Worm (Caenorhabditis elegans) whole organism, L4 larva: Measurements from ENCODE around the gene ZK154.1.

ENCODE experiments used
- F26F4.8 ChIP-seq: fragments of 200-800 bp; sonication (Bioruptor generic); conservative IDR thresholded peaks from 2 replicates; pipeline ENCODE4 v1.3.6; 2022; ENCODE audit warnings: missing genetic modification characterization, missing compliant biosample characterization
- F49E8.2 ChIP-seq: sonication (generic microtip); optimal IDR thresholded peaks from 2 replicates; lab custom pipeline; 2016; ENCODE audit warnings: missing compliant biosample characterization, mild to moderate bottlenecking, missing genetic modification characterization, borderline replicate concordance
- Y5F2A.4 ChIP-seq: fragments of 200-800 bp; sonication (Bioruptor generic); optimal IDR thresholded peaks from 2 replicates; lab custom pipeline; 2018; ENCODE audit warnings: mild to moderate bottlenecking, missing genetic modification characterization, missing compliant biosample characterization
- Y75B8A.6 ChIP-seq: fragments of 200-800 bp; sonication (Bioruptor generic); IDR thresholded peaks from 2 replicates; pipeline ENCODE4 v1.3.6; 2022; ENCODE audit warnings: missing genetic modification reagents, missing genetic modification characterization, missing compliant biosample characterization
- ZK337.2 ChIP-seq: fragments of 200-800 bp; sonication (Bioruptor generic); IDR thresholded peaks from 2 replicates; pipeline ENCODE4 v1.3.6; 2022; ENCODE audit warnings: missing genetic modification reagents, missing genetic modification characterization, missing compliant biosample characterization
- aha-1 ChIP-seq: fragments of 150-350 bp; peaks from one replicate; lab custom pipeline; 2014; ENCODE audit warnings: missing biosample characterization, missing genetic modification characterization
- aly-2 ChIP-seq: sonication (generic microtip); optimal IDR thresholded peaks from 2 replicates; lab custom pipeline; 2018; ENCODE audit warnings: missing biosample characterization, missing genetic modification characterization
- attf-4 ChIP-seq: sonication (generic microtip); optimal IDR thresholded peaks from 3 replicates; lab custom pipeline; 2017; ENCODE audit warnings: missing biosample characterization, missing genetic modification characterization
- ceh-62 ChIP-seq: sonication (generic microtip); optimal IDR thresholded peaks from 2 replicates; lab custom pipeline; 2017; ENCODE audit warnings: missing biosample characterization, missing genetic modification characterization
- ceh-82 ChIP-seq: sonication (generic microtip); optimal IDR thresholded peaks from 2 replicates; lab custom pipeline; 2017; ENCODE audit warnings: missing biosample characterization, missing genetic modification characterization
- ces-1 ChIP-seq: fragments of 150-350 bp; sonication (generic microtip); optimal IDR thresholded peaks from 4 replicates; lab custom pipeline; 2014; ENCODE audit warnings: missing biosample characterization, missing genetic modification reagents, missing genetic modification characterization
- daf-12 ChIP-seq: fragments of 150-350 bp; optimal IDR thresholded peaks from 2 replicates; lab custom pipeline; 2014; ENCODE audit warnings: missing biosample characterization, missing genetic modification reagents, missing genetic modification characterization
- daf-16 ChIP-seq, 3 experiments: sonication (generic microtip); optimal IDR thresholded peaks; 2 replicates each; lab custom pipeline; 2016 to 2017; ENCODE audit warnings: missing genetic modification characterization in 3 of 3, missing genetic modification reagents in 3 of 3, mild to moderate bottlenecking in 2 of 3, missing compliant biosample characterization in 2 of 3, missing biosample characterization in 1 of 3, moderate library complexity in 1 of 3
- dmd-8 ChIP-seq: fragments of 200-800 bp; sonication (Bioruptor generic); IDR thresholded peaks from 2 replicates; pipeline ENCODE4 v1.3.6; 2022; ENCODE audit warnings: missing genetic modification characterization, missing compliant biosample characterization
- duxl-1 ChIP-seq: sonication (generic microtip); optimal IDR thresholded peaks from 2 replicates; lab custom pipeline; 2016; ENCODE audit warnings: mild to moderate bottlenecking, missing genetic modification characterization, moderate library complexity, missing compliant biosample characterization; ENCODE audit not compliant: poor library complexity
- dve-1 ChIP-seq: sonication (generic microtip); optimal IDR thresholded peaks from 2 replicates; lab custom pipeline; 2017; ENCODE audit warnings: antibody characterized with exemption, mild to moderate bottlenecking, missing genetic modification characterization, missing compliant biosample characterization; ENCODE audit not compliant: insufficient read depth
- egl-27 ChIP-seq: sonication (generic microtip); optimal IDR thresholded peaks from 3 replicates; lab custom pipeline; 2017; ENCODE audit warnings: missing biosample characterization, missing genetic modification reagents, missing genetic modification characterization
- hif-1 ChIP-seq, 2 experiments: sonication (generic microtip); optimal IDR thresholded peaks; 2 replicates each; lab custom pipeline; 2016 to 2017; ENCODE audit warnings: missing compliant biosample characterization in 2 of 2, missing genetic modification characterization in 2 of 2, missing genetic modification reagents in 2 of 2, missing genotype in 2 of 2, mild to moderate bottlenecking in 1 of 2
- hlh-11 ChIP-seq: fragments of 200-800 bp; sonication (Bioruptor generic); optimal IDR thresholded peaks from 2 replicates; lab custom pipeline; 2018; ENCODE audit warnings: mild to moderate bottlenecking, missing genetic modification characterization, missing compliant biosample characterization
- hmg-1.1 ChIP-seq: fragments of 200-800 bp; sonication (Bioruptor generic); IDR thresholded peaks from 2 replicates; pipeline ENCODE4 v1.3.6; 2022; ENCODE audit warnings: missing genetic modification reagents, missing genetic modification characterization, missing compliant biosample characterization
- jun-1 ChIP-seq: fragments of 150-350 bp; optimal IDR thresholded peaks from 2 replicates; lab custom pipeline; 2014; ENCODE audit warnings: missing biosample characterization, missing genetic modification reagents, missing genetic modification characterization
- lin-1 ChIP-seq: fragments of 200-800 bp; sonication (Bioruptor generic); IDR thresholded peaks from 2 replicates; pipeline ENCODE4 v1.3.6; 2022; ENCODE audit warnings: missing genetic modification reagents, missing genetic modification characterization, missing compliant biosample characterization
- lin-29 ChIP-seq: fragments of 200-800 bp; sonication (Bioruptor generic); IDR thresholded peaks from 2 replicates; pipeline ENCODE4 v1.3.6; 2022; ENCODE audit warnings: missing genetic modification reagents, missing genetic modification characterization, missing compliant biosample characterization
- lin-38 ChIP-seq: fragments of 200-800 bp; sonication (Bioruptor generic); IDR thresholded peaks from 2 replicates; pipeline ENCODE4 v1.3.6; 2022; ENCODE audit warnings: missing genetic modification reagents, missing genetic modification characterization, missing compliant biosample characterization
- lin-39 ChIP-seq: fragments of 150-350 bp; optimal IDR thresholded peaks from 2 replicates; lab custom pipeline; 2014; ENCODE audit warnings: missing biosample characterization, missing genetic modification reagents, missing genetic modification characterization
- mdl-1 ChIP-seq, 2 experiments: fragments of 150-350 bp in 1 of 2; sonication (generic microtip) in 1 of 2; optimal IDR thresholded peaks; 2 replicates each; lab custom pipeline; 2014 to 2017; ENCODE audit warnings: missing biosample characterization in 2 of 2, missing genetic modification characterization in 2 of 2
- mep-1 ChIP-seq: fragments of 150-350 bp; sonication (generic microtip); optimal IDR thresholded peaks from 3 replicates; lab custom pipeline; 2014; ENCODE audit warnings: missing biosample characterization, missing genetic modification characterization
- nhr-237 ChIP-seq: sonication (generic microtip); optimal IDR thresholded peaks from 2 replicates; lab custom pipeline; 2017; ENCODE audit warnings: missing biosample characterization, missing genetic modification characterization
- nhr-25 ChIP-seq: sonication (generic microtip); optimal IDR thresholded peaks from 2 replicates; lab custom pipeline; 2017; ENCODE audit warnings: missing genetic modification characterization, mild to moderate bottlenecking, missing compliant biosample characterization, antibody characterized with exemption, moderate library complexity, borderline replicate concordance; ENCODE audit not compliant: insufficient read depth
- nhr-28 ChIP-seq: fragments of 150-350 bp; optimal IDR thresholded peaks from 2 replicates; lab custom pipeline; 2014; ENCODE audit warnings: missing biosample characterization, missing genetic modification characterization
- nhr-41 ChIP-seq: fragments of 200-800 bp; sonication (Bioruptor generic); IDR thresholded peaks from 2 replicates; pipeline ENCODE4 v1.3.6; 2022; ENCODE audit warnings: missing genetic modification reagents, missing genetic modification characterization, missing compliant biosample characterization
- nhr-42 ChIP-seq: fragments of 200-800 bp; sonication (Bioruptor generic); IDR thresholded peaks from 2 replicates; pipeline ENCODE4 v1.3.6; 2022; ENCODE audit warnings: missing genetic modification characterization, missing compliant biosample characterization
- nhr-77 ChIP-seq: fragments of 150-350 bp; optimal IDR thresholded peaks from 2 replicates; lab custom pipeline; 2014; ENCODE audit warnings: missing biosample characterization, missing genetic modification characterization
- pha-4 ChIP-seq, 2 experiments: fragments of 150-350 bp in 1 of 2; fragments of 200-800 bp in 1 of 2; sonication (Bioruptor generic) in 1 of 2; IDR thresholded peaks in 1 of 2; optimal IDR thresholded peaks in 1 of 2; 2 replicates each; pipeline versions ENCODE4 v1.3.6 to Lab custom; 2014 to 2022; ENCODE audit warnings: missing genetic modification characterization in 2 of 2, missing genetic modification reagents in 2 of 2, missing biosample characterization in 1 of 2, missing compliant biosample characterization in 1 of 2
- php-3 ChIP-seq: fragments of 200-800 bp; sonication (Bioruptor generic); IDR thresholded peaks from 2 replicates; pipeline ENCODE4 v1.3.6; 2022; ENCODE audit warnings: missing genetic modification reagents, missing genetic modification characterization, missing compliant biosample characterization
- pqm-1 ChIP-seq: sonication (generic microtip); optimal IDR thresholded peaks from 2 replicates; lab custom pipeline; 2017; ENCODE audit warnings: missing biosample characterization, missing genetic modification characterization
- set-16 ChIP-seq: fragments of 200-800 bp; sonication (Bioruptor generic); IDR thresholded peaks from 2 replicates; pipeline ENCODE4 v1.3.6; 2022; ENCODE audit warnings: missing genetic modification reagents, missing genetic modification characterization, missing compliant biosample characterization
- skn-1 ChIP-seq: fragments of 150-350 bp; optimal IDR thresholded peaks from 2 replicates; lab custom pipeline; 2014; ENCODE audit warnings: missing biosample characterization, missing genetic modification characterization
- tra-1 ChIP-seq: fragments of 200-800 bp; sonication (Bioruptor generic); IDR thresholded peaks from 2 replicates; pipeline ENCODE4 v1.3.6; 2022; ENCODE audit warnings: missing genetic modification reagents, missing genetic modification characterization, missing compliant biosample characterization
- unc-130 ChIP-seq: sonication (generic microtip); optimal IDR thresholded peaks from 2 replicates; lab custom pipeline; 2016; ENCODE audit warnings: missing genetic modification reagents, missing genetic modification characterization, missing compliant biosample characterization
- unc-62 ChIP-seq, 3 experiments: fragments of 150-350 bp in 1 of 3; sonication (generic microtip); optimal IDR thresholded peaks in 2 of 3; peaks in 1 of 3; 1 replicate in 1 of 3; 2 replicates in 2 of 3; lab custom pipeline; 2014 to 2017; ENCODE audit warnings: missing biosample characterization in 3 of 3, missing genetic modification characterization in 3 of 3, missing genetic modification reagents in 3 of 3, missing genotype in 1 of 3
- vab-7 ChIP-seq: fragments of 200-800 bp; sonication (Bioruptor generic); IDR thresholded peaks from 2 replicates; pipeline ENCODE4 v1.3.6; 2022; ENCODE audit warnings: missing genetic modification reagents, missing genetic modification characterization, missing compliant biosample characterization
- zag-1 ChIP-seq: fragments of 150-350 bp; optimal IDR thresholded peaks from 2 replicates; lab custom pipeline; 2014; ENCODE audit warnings: missing biosample characterization, missing genetic modification characterization
- zfp-2 ChIP-seq: sonication (generic microtip); optimal IDR thresholded peaks from 2 replicates; lab custom pipeline; 2016; ENCODE audit warnings: mild to moderate bottlenecking, missing genetic modification characterization, missing compliant biosample characterization

Gene ZK154.1

DNA sequence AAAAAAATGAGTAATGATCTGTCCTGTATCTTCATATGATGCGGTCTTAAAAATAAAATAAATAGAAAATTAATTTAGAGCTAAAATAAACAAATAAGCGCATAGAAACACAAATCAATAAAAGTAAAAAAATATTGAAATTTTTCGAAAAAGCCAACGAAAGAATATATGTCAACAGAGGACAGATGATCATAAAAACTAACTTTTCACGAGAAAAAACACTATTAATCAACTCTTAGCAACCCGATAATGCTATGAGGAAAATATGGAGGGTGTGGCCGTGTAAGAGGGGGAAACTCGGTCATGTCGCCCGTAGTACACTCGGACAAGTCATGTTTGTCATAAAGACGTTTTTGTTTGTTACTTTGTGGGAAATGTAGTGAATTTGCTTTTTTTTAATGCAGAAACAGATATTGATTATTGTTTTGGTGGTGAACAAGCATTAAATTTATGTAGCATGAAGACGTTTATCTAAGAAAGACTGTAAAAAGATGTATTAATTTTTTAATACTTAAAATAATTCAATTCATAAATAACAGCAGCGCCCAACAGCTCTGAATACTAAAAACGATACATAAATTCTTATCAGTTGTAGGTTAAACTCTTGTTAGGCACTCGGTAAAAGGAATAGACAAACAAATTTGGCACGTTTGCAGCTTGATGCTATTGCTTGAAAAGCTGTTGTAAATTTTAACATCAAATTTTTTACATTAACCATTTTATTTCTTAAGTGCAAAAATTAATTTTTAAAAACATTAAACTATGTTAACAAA, 19.1 kb downstream of the ZK154.1 start, which contains the start of gene adm-4 (continued):
- no peak for TF ChIP-seq jun-1
- no peak for TF ChIP-seq hlh-11 (tag; lab: Kevin White, UChicago)
- no peak for TF ChIP-seq lin-39
- no peak for TF ChIP-seq unc-62 (GFP tag; optimal IDR thresholded peaks at IDR 0.05 in 1 of 2; lab: Kevin White, UChicago)
- no peak for TF ChIP-seq unc-62 (tag; optimal IDR thresholded peaks at IDR 0.05; lab: Kevin White, UChicago)
- no peak for TF ChIP-seq F49E8.2 (tag; lab: Kevin White, UChicago)
- no peak for TF ChIP-seq dmd-8 (GFP tag; lab: Robert Waterston, UW)
- 0 out of 2 replicates have a peak, but pooled peaks have one; percentile 25 for TF ChIP-seq hmg-1.1 (GFP tag; lab: Robert Waterston, UW)
- no peak for TF ChIP-seq nhr-41 (GFP tag; lab: Robert Waterston, UW)
- TF ChIP-seq zfp-2 (tag; lab: Kevin White, UChicago): no peak
- TF ChIP-seq ces-1 (GFP tag; lab: Kevin White, UChicago): no peak
- TF ChIP-seq Y5F2A.4: no peak
- no peak for TF ChIP-seq nhr-25
- no peak for TF ChIP-seq nhr-77
- TF ChIP-seq daf-12 (tag; lab: Kevin White, UChicago): no peak
- no peak for TF ChIP-seq ceh-82 (tag; lab: Kevin White, UChicago)
- TF ChIP-seq nhr-237 (tag; lab: Kevin White, UChicago): no peak
- no peak for TF ChIP-seq egl-27 (tag; lab: Kevin White, UChicago)
- TF ChIP-seq zag-1 (tag; lab: Kevin White, UChicago): no peak
- TF ChIP-seq lin-29 (GFP tag; lab: Robert Waterston, UW): no peak
- no peak for TF ChIP-seq aly-2
- TF ChIP-seq mdl-1 (tag; optimal IDR thresholded peaks at IDR 0.05; lab: Kevin White, UChicago): no peak
- TF ChIP-seq Y75B8A.6 (GFP tag; lab: Robert Waterston, UW): no peak
- no peak for TF ChIP-seq tra-1 (GFP tag; lab: Robert Waterston, UW)
- TF ChIP-seq nhr-42 (GFP tag; lab: Robert Waterston, UW): no peak
- no peak for TF ChIP-seq pha-4 (GFP tag; IDR thresholded peaks at IDR 0.05; lab: Robert Waterston, UW)
- no peak for TF ChIP-seq pha-4 (tag; optimal IDR thresholded peaks at IDR 0.05; lab: Kevin White, UChicago)
- no peak for TF ChIP-seq attf-4
- peak; percentile 36 for TF ChIP-seq mep-1
- TF ChIP-seq set-16 (GFP tag; lab: Robert Waterston, UW): no peak

DNA sequence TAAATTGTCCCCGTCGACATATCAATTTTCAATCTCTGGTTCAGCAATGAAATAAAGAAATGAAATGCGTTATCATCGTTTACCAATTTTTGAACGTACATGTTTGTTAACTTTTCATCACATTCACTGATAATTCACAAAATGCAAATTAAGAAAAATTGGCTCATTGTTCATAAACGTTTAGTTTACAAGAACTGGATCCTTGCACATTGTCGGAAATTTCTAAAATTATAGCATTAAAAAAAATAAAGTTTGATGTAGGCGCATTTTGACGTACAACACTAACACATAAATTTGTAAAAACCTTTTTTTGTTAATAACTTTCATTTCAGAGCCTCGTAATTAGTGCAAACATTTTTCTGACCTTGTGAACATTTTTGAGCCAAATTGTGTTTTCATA, 20.3 kb downstream of the ZK154.1 start, which contains the start of gene gpx-7:
TSS of gene gpx-7 (minus strand) at position 101 of the 400 bp plus-strand sequence.
- TF ChIP-seq zag-1 (tag; lab: Kevin White, UChicago) (no peak), php-3 (GFP tag; lab: Robert Waterston, UW) (0 out of 2 replicates have a peak, but pooled peaks have one; percentile 27), nhr-25 (no peak), dve-1 (tag; lab: Kevin White, UChicago) (peak; percentile 28), aly-2 (no peak), hmg-1.1 (GFP tag; lab: Robert Waterston, UW) (no peak), unc-130 (GFP tag; lab: Kevin White, UChicago) (no peak), nhr-28 (tag; lab: Kevin White, UChicago) (peak; percentile 19), daf-16 (GFP tag; optimal IDR thresholded peaks at IDR 0.05; lab: Kevin White, UChicago) (no peak), daf-16 (tag; optimal IDR thresholded peaks at IDR 0.05; lab: Kevin White, UChicago) (peak; percentile 50), pqm-1 (tag; lab: Kevin White, UChicago) (peak; percentile 38), F49E8.2 (tag; lab: Kevin White, UChicago) (no peak)
- TF ChIP-seq, all 104 proteins: peak for 5

DNA sequence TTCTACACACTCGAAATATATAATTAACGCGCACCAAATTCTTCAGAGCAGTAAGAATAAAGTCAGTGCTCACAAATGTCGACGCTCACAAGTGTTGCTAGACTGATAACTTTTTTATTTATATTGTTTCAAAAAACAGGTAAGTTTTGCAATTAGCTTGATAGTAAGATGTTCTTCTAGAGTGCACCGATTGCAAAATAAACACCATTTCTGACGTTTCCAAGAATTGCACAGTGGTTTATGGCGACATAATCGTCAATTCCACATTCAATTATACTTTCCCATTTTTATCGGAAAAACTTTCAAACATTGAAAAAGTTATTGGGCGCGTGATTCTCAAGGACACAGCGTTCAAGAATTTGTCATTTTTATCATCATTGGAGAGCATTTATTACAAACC, 21.0 kb downstream of the ZK154.1 start:
- TF ChIP-seq duxl-1: no peak
- TF ChIP-seq hif-1 (tag; optimal IDR thresholded peaks at IDR 0.05; lab: Kevin White, UChicago): no peak
- no peak for TF ChIP-seq dve-1 (tag; lab: Kevin White, UChicago)
- TF ChIP-seq skn-1 (tag; lab: Kevin White, UChicago): no peak
- no peak for TF ChIP-seq nhr-237 (tag; lab: Kevin White, UChicago)
- TF ChIP-seq mdl-1 (tag; optimal IDR thresholded peaks at IDR 0.05; lab: Kevin White, UChicago): no peak
- TF ChIP-seq F26F4.8: no peak
- TF ChIP-seq aha-1 (tag; lab: Kevin White, UChicago): no peak
- TF ChIP-seq ceh-62: no peak
- peak in 1 of 2 experiments; percentile 59 for TF ChIP-seq unc-62 (GFP tag; optimal IDR thresholded peaks at IDR 0.05 in 1 of 2; lab: Kevin White, UChicago)
- no peak for TF ChIP-seq unc-62 (tag; optimal IDR thresholded peaks at IDR 0.05; lab: Kevin White, UChicago)
- no peak for TF ChIP-seq aly-2
- TF ChIP-seq lin-1 (GFP tag; lab: Robert Waterston, UW): no peak
- TF ChIP-seq nhr-25: no peak
- TF ChIP-seq lin-38 (GFP tag; lab: Robert Waterston, UW): no peak
- TF ChIP-seq vab-7: no peak
- TF ChIP-seq ZK337.2 (GFP tag; lab: Robert Waterston, UW): no peak
- TF ChIP-seq zag-1 (tag; lab: Kevin White, UChicago): no peak
